Worm (Caenorhabditis elegans) whole organism, L4/young adult: Measurements from ENCODE around the gene clec-79.

ENCODE experiments used
- dao-5 ChIP-seq: sonication (generic microtip); optimal IDR thresholded peaks from 2 replicates; lab custom pipeline; 2016; ENCODE audit warnings: missing genotype, missing genetic modification characterization, moderate library complexity, missing compliant biosample characterization
- him-1 ChIP-seq: sonication (generic microtip); optimal IDR thresholded peaks from 2 replicates; lab custom pipeline; 2016; ENCODE audit warnings: missing genotype, missing genetic modification reagents, missing genetic modification characterization, missing compliant biosample characterization

ce11 chrIV:4007697-4008096 lies 34.5 kb downstream of the clec-79 start, which contains the start of gene W02C12.2:
- TF ChIP-seq him-1 (tag; lab: Kevin White, UChicago) (peak; percentile 24), dao-5 (no peak)
